Worm (Caenorhabditis elegans) whole organism, L4/young adult: ENCODE results near the gene isp-1.

Experiments
- dao-5 ChIP-seq: sonication (generic microtip); optimal IDR thresholded peaks from 2 replicates; lab custom pipeline; 2016; ENCODE audit warnings: missing genotype, missing genetic modification characterization, moderate library complexity, missing compliant biosample characterization
- him-1 ChIP-seq: sonication (generic microtip); optimal IDR thresholded peaks from 2 replicates; lab custom pipeline; 2016; ENCODE audit warnings: missing genotype, missing genetic modification reagents, missing genetic modification characterization, missing compliant biosample characterization

ce11 chrIV:8112187-8112586 lies 23.7 kb downstream of the isp-1 start, which contains the start of gene Y42H9AR.4:
- no peak for TF ChIP-seq him-1 (tag; lab: Kevin White, UChicago)
- TF ChIP-seq dao-5 (tag; lab: Kevin White, UChicago): no peak
